Fruit fly (Drosophila melanogaster): ENCODE measurements around the gene CG31787.

CG31787 gene

DNA sequence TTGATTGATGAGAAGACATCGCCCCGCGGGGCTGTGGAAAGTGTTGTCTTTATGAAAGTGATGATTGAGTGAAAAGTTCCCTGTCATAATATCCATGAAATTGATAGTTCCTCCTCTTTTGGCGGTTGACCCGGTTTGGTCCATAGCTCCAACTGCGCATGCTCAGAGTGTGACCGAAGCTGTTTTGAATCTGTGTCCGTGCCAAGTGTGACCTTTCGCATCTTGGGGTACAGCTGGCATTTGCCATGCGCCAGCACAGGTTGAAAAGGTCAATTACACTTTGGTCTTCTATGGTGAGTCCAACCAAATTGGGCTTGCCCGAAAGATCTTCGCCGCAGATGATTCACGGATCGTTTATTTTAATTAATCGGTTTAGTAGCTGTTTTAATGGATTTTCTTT is 35.4 kb upstream of the CG31787 start (continued):
- TF ChIP-seq Ets97D (GFP tag; optimal IDR thresholded peaks at IDR 0.05) (no peak), bab2 (GFP tag; optimal IDR thresholded peaks at IDR 0.05) (no peak), chm (GFP tag; IDR thresholded peaks at IDR 0.05) (peak; percentile 18; the same call in 1 of the 2 replicates), CG18619 (GFP tag; optimal IDR thresholded peaks at IDR 0.05) (no peak), unpg (GFP tag; optimal IDR thresholded peaks at IDR 0.05) (no peak), her (GFP tag; optimal IDR thresholded peaks at IDR 0.05) (no peak), Tbp (GFP tag; optimal IDR thresholded peaks at IDR 0.05) (no peak), CG3726 (GFP tag; IDR thresholded peaks at IDR 0.05) (no peak), nerfin-2 (GFP tag; IDR thresholded peaks at IDR 0.05; ENCODE audit: partially characterized antibody) (no peak), vfl (GFP tag; optimal IDR thresholded peaks at IDR 0.05) (no peak), CG8765 (GFP tag; IDR thresholded peaks at IDR 0.05) (no peak), CG12744 (GFP tag; optimal IDR thresholded peaks at IDR 0.05) (no peak), lbe (GFP tag; optimal IDR thresholded peaks at IDR 0.05) (no peak), Hr39 (optimal IDR thresholded peaks at IDR 0.05) (no peak), pan (optimal IDR thresholded peaks at IDR 0.05) (no peak), pan (GFP tag; optimal IDR thresholded peaks at IDR 0.05 in 1 of 2, IDR thresholded peaks at IDR 0.05 in 1 of 2) (no peak), D19B (GFP tag; optimal IDR thresholded peaks at IDR 0.05) (no peak), sens (GFP tag) (peak; percentile 69), Doc3 (GFP tag; IDR thresholded peaks at IDR 0.05; ENCODE audit: partially characterized antibody) (peak; percentile 38; the same call in 2 of the 3 replicates), klu (GFP tag; IDR thresholded peaks at IDR 0.05) (no peak), grn (GFP tag; optimal IDR thresholded peaks at IDR 0.05) (no peak), repo (GFP tag; optimal IDR thresholded peaks at IDR 0.05) (no peak), CG32772 (GFP tag; IDR thresholded peaks at IDR 0.05) (no peak), CG2889 (GFP tag; IDR thresholded peaks at IDR 0.05) (no peak), CG4404 (GFP tag; IDR thresholded peaks at IDR 0.05) (no peak), CG14710 (tag; optimal IDR thresholded peaks at IDR 0.05) (no peak), Med (GFP tag) (no peak), Xbp1 (GFP tag; optimal IDR thresholded peaks at IDR 0.05) (no peak), insv (GFP tag; optimal IDR thresholded peaks at IDR 0.05) (no peak), kah (GFP tag; optimal IDR thresholded peaks at IDR 0.05) (no peak), sna (GFP tag; IDR thresholded peaks at IDR 0.05; ENCODE audit: partially characterized antibody) (no peak), sug (tag; optimal IDR thresholded peaks at IDR 0.05) (no peak), Gsc (GFP tag; IDR thresholded peaks at IDR 0.05) (no peak), Dp (GFP tag; optimal IDR thresholded peaks at IDR 0.05) (no peak), CG7963 (GFP tag; IDR thresholded peaks at IDR 0.05; ENCODE audit: partially characterized antibody) (peak; percentile 31; the same call in 1 of the 3 replicates), CG6272 (GFP tag; IDR thresholded peaks at IDR 0.05) (no peak), Bgb (GFP tag; IDR thresholded peaks at IDR 0.05; ENCODE audit: partially characterized antibody) (peak; percentile 20; the same call in 1 of the 2 replicates), Ssrp (tag; optimal IDR thresholded peaks at IDR 0.05) (no peak), Lpt (GFP tag; optimal IDR thresholded peaks at IDR 0.05) (no peak), CG9727 (GFP tag; optimal IDR thresholded peaks at IDR 0.05) (no peak), jumu (GFP tag; optimal IDR thresholded peaks at IDR 0.05) (no peak), CG10979 (tag; optimal IDR thresholded peaks at IDR 0.05) (no peak)

DNA sequence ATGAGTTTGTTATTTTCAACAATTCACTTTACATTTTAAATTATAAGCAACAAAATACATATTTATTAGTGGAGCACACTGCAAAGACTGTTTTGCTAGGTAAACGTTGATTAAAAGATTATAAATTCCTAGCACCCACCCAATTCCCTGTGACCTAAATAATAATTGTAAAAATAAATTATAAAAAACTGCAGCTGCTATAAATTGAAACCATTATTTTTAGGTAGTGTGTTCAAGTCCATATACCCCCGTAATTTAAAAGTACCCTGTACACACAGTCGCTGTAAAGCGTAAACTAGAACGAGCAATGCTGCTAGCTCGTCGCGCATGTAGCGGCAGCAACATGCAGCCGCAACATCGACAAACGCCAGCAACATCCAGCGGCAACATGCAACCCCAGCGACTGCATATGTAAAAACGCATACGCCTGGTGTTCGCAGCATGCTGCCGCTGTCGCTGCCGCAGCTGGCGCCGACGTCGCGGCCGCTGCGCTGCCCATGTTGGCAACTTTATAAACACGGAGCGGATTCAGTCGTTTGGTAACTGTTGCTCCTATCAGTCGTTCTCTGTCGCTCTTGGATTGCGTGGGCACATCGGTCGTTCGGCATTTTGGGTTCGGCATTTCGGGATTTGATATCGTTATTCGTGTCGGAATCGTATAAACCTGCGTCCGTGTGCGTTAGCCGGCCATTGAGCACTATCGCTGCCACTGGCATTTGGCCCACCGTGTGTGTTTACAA is 34.2 kb upstream of the CG31787 start, which contains the start of gene Fas3:
Gene Fas3 (plus strand): TSS at position 526 of the 740 bp plus-strand sequence.
- no peak for TF ChIP-seq gsb (GFP tag; IDR thresholded peaks at IDR 0.05)
- TF ChIP-seq fru (optimal IDR thresholded peaks at IDR 0.05) = no peak
- TF ChIP-seq CG10654 (GFP tag; optimal IDR thresholded peaks at IDR 0.05) = no peak
- TF ChIP-seq H15 (GFP tag; IDR thresholded peaks at IDR 0.05) = no peak
- no peak for TF ChIP-seq salm (tag; optimal IDR thresholded peaks at IDR 0.05)
- no peak for TF ChIP-seq tin (GFP tag; optimal IDR thresholded peaks at IDR 0.05)
- TF ChIP-seq Jarid2 (GFP tag; optimal IDR thresholded peaks at IDR 0.05) = peak; percentile 98
- no peak for TF ChIP-seq chn (GFP tag; optimal IDR thresholded peaks at IDR 0.05)
- no peak for TF ChIP-seq Dip3 (GFP tag; optimal IDR thresholded peaks at IDR 0.05)
- TF ChIP-seq CG13624 (GFP tag; optimal IDR thresholded peaks at IDR 0.05) = peak; percentile 1
- TF ChIP-seq CG9727 (GFP tag; optimal IDR thresholded peaks at IDR 0.05) = no peak
- peak; percentile 64 for TF ChIP-seq Fer1 (GFP tag; optimal IDR thresholded peaks at IDR 0.05)
- TF ChIP-seq hbn (GFP tag; IDR thresholded peaks at IDR 0.05; ENCODE audit: partially characterized antibody) = no peak

All from whole organism, embryonic.